Worm (Caenorhabditis elegans): ENCODE measurements around the gene ilys-5.

ilys-5 gene

ce11 chrX:6509813-6510212 lies 26.8 kb downstream of the ilys-5 start:
- TF ChIP-seq zfp-2 (tag; optimal IDR thresholded peaks at IDR 0.05) (no peak), mxl-3 (GFP tag; optimal IDR thresholded peaks at IDR 0.05) (no peak), lin-38 (GFP tag; IDR thresholded peaks at IDR 0.05) (no peak), tag-97 (GFP tag; IDR thresholded peaks at IDR 0.05) (no peak), duxl-1 (tag; optimal IDR thresholded peaks at IDR 0.05; ENCODE audit: poor library complexity) (no peak), dmd-6 (GFP tag; IDR thresholded peaks at IDR 0.05) (0 out of 2 replicates have a peak, but pooled peaks have one; percentile 7), saeg-2 (GFP tag; IDR thresholded peaks at IDR 0.05) (no peak), dve-1 (tag; optimal IDR thresholded peaks at IDR 0.05; ENCODE audit: insufficient read depth) (peak; percentile 19), ZK337.2 (GFP tag; IDR thresholded peaks at IDR 0.05) (no peak), arid-1 (GFP tag; conservative IDR thresholded peaks at IDR 0.05) (no peak), hif-1 (tag; optimal IDR thresholded peaks at IDR 0.05) (no peak), daf-16 (GFP tag; optimal IDR thresholded peaks at IDR 0.05) (peak in 1 of 2 experiments; percentile 66), daf-16 (tag; optimal IDR thresholded peaks at IDR 0.05) (peak; percentile 86), ztf-11 (tag; optimal IDR thresholded peaks at IDR 0.05) (no peak), T26A8.4 (GFP tag; IDR thresholded peaks at IDR 0.05) (no peak), ama-1 (optimal IDR thresholded peaks at IDR 0.05) (no peak), zag-1 (tag; optimal IDR thresholded peaks at IDR 0.05) (no peak), mes-2 (tag; optimal IDR thresholded peaks at IDR 0.05; ENCODE audit: poor library complexity, severe bottlenecking) (no peak), php-3 (GFP tag; IDR thresholded peaks at IDR 0.05) (peak; percentile 75; the same call in 1 of the 2 replicates), hlh-30 (tag; optimal IDR thresholded peaks at IDR 0.05; ENCODE audit: insufficient read depth) (peak; percentile 25), zip-2 (tag; optimal IDR thresholded peaks at IDR 0.05) (no peak), skn-1 (tag; optimal IDR thresholded peaks at IDR 0.05) (no peak), nhr-11 (tag; optimal IDR thresholded peaks at IDR 0.05) (peak; percentile 24), daf-19 (GFP tag; conservative IDR thresholded peaks at IDR 0.05) (no peak), unc-130 (GFP tag; optimal IDR thresholded peaks at IDR 0.05) (no peak), hlh-11 (tag; optimal IDR thresholded peaks at IDR 0.05) (peak; percentile 43), mep-1 (tag; optimal IDR thresholded peaks at IDR 0.05) (no peak), aha-1 (tag) (peak; percentile 65), Y75B8A.6 (GFP tag; IDR thresholded peaks at IDR 0.05) (no peak), F37D6.2 (tag; optimal IDR thresholded peaks at IDR 0.05) (no peak), jun-1 (tag; optimal IDR thresholded peaks at IDR 0.05) (no peak), lin-15B (tag; optimal IDR thresholded peaks at IDR 0.05) (no peak), unc-62 (GFP tag; optimal IDR thresholded peaks at IDR 0.05 in 1 of 2) (peak in 1 of 2 experiments; percentile 89), unc-62 (tag; optimal IDR thresholded peaks at IDR 0.05) (no peak), lsy-2 (tag; optimal IDR thresholded peaks at IDR 0.05) (no peak)

DNA sequence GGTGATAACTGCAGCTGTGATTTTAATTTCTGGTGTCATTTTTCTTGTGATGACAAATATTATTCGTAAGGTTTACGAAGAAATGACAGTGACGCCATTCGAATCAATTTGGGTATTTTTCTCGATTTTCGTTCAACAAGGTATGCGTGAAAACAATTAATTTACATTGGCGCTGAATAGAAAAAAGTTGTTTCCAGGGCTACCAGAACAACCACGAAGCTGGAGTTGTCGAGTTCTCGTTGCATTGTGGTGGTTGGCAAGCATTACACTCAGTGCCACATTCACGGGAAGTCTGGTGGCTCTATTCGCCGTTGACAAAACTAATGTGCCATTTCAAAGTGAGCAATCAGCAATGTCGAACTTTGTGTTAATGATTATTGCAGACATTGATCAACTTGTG lies 28.9 kb downstream of the ilys-5 start:
- TF ChIP-seq zag-1 (tag; optimal IDR thresholded peaks at IDR 0.05) (no peak), unc-62 (GFP tag; optimal IDR thresholded peaks at IDR 0.05 in 1 of 2) (peak in 1 of 2 experiments; percentile 96), unc-62 (tag; optimal IDR thresholded peaks at IDR 0.05) (no peak)

DNA sequence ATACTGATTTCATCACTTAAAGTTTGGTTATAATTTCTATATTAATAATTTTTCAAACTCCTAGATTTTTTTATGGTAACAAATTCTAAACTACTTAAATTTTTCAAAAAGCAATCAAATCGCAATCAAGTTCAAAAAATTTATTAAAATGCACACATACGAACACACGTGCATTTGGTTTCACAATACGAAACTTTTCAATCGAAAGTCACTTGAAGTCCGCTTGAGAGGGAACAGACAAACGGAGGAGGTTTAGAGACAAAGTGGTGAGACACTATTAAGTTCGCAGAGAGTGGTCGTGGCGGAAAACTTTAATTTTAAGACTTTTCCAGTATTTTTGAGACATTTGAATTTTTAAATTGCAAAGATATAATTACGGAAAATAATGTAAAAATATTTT lies 31.0 kb downstream of the ilys-5 start, which contains the start of gene glr-8:
glr-8 (plus strand) TSS at position 319 of the 400 bp plus-strand sequence.
- no peak for TF ChIP-seq hlh-11 (tag; optimal IDR thresholded peaks at IDR 0.05)
- peak in 1 of 2 experiments; percentile 5 for TF ChIP-seq mdl-1 (tag; optimal IDR thresholded peaks at IDR 0.05)
- no peak for TF ChIP-seq gei-8 (GFP tag; optimal IDR thresholded peaks at IDR 0.05)
- TF ChIP-seq daf-16 (GFP tag; optimal IDR thresholded peaks at IDR 0.05), result no peak
- peak; percentile 19 for TF ChIP-seq daf-16 (tag; optimal IDR thresholded peaks at IDR 0.05)
- TF ChIP-seq F10B5.3 (tag; optimal IDR thresholded peaks at IDR 0.05), result no peak
- TF ChIP-seq ceh-28 (tag; optimal IDR thresholded peaks at IDR 0.05), result no peak
- no peak for TF ChIP-seq ztf-7 (tag; optimal IDR thresholded peaks at IDR 0.05)
- no peak for TF ChIP-seq hif-1 (tag; optimal IDR thresholded peaks at IDR 0.05)
- TF ChIP-seq D1046.2 (GFP tag; IDR thresholded peaks at IDR 0.05), result no peak
- no peak for TF ChIP-seq zfp-2 (tag; optimal IDR thresholded peaks at IDR 0.05)
- TF ChIP-seq Y5F2A.4 (GFP tag; optimal IDR thresholded peaks at IDR 0.05), result no peak
- TF ChIP-seq unc-62 (GFP tag; optimal IDR thresholded peaks at IDR 0.05 in 1 of 2), result peak in 1 of 2 experiments; percentile 2
- TF ChIP-seq unc-62 (tag; optimal IDR thresholded peaks at IDR 0.05), result no peak
- TF ChIP-seq rbr-2 (tag; optimal IDR thresholded peaks at IDR 0.05), result no peak
- TF ChIP-seq unc-39 (tag; optimal IDR thresholded peaks at IDR 0.05), result no peak
- TF ChIP-seq nhr-11 (tag; optimal IDR thresholded peaks at IDR 0.05), result no peak
- TF ChIP-seq Y105C5A.15 (GFP tag; IDR thresholded peaks at IDR 0.05), result no peak
- no peak for TF ChIP-seq dmd-8 (GFP tag; IDR thresholded peaks at IDR 0.05)
- no peak for TF ChIP-seq ZK546.5 (tag; optimal IDR thresholded peaks at IDR 0.05)
- TF ChIP-seq F49E8.2 (tag; optimal IDR thresholded peaks at IDR 0.05; ENCODE audit: borderline replicate concordance), result no peak
- TF ChIP-seq dve-1 (tag; optimal IDR thresholded peaks at IDR 0.05; ENCODE audit: insufficient read depth), result peak; percentile 35
- no peak for TF ChIP-seq nhr-102 (tag; optimal IDR thresholded peaks at IDR 0.05)
